Fruit fly (Drosophila melanogaster): ENCODE measurements around the gene mh.

- TF ChIP-seq CG17806 (tag; optimal IDR thresholded peaks at IDR 0.05) (no peak), EcR (GFP tag; optimal IDR thresholded peaks at IDR 0.05) (no peak), CG14655 (GFP tag; optimal IDR thresholded peaks at IDR 0.05) (no peak), CG8301 (tag; optimal IDR thresholded peaks at IDR 0.05) (no peak), rn (GFP tag; IDR thresholded peaks at IDR 0.05) (no peak), CG13204 (GFP tag; optimal IDR thresholded peaks at IDR 0.05) (no peak), CG12605 (GFP tag; IDR thresholded peaks at IDR 0.05) (no peak), CG9948 (tag; optimal IDR thresholded peaks at IDR 0.05) (no peak), Pif1A (GFP tag; optimal IDR thresholded peaks at IDR 0.05) (no peak), Ets98B (GFP tag; IDR thresholded peaks at IDR 0.05) (no peak)
Observed at dm6 chrX:15462436-15462857, 12.8 kb downstream of the mh start, which contains the start of the genes shtd, CG6294 and CG6299.

Measured in whole organism, pupa.